Worm (Caenorhabditis elegans) whole organism, midembryonic: ENCODE data around the gene smex-1.

ENCODE experiments used
- T22C8.4 ChIP-seq: fragments of 200-800 bp; sonication (Bioruptor generic); IDR thresholded peaks from 2 replicates; pipeline ENCODE4 v1.3.6; 2022; ENCODE audit warnings: missing genetic modification characterization, missing compliant biosample characterization
- cog-1 ChIP-seq: sonication (generic microtip); optimal IDR thresholded peaks from 2 replicates; lab custom pipeline; 2016; ENCODE audit warnings: missing genetic modification characterization, missing compliant biosample characterization
- flt-1 ChIP-seq: fragments of 200-800 bp; sonication (Bioruptor generic); IDR thresholded peaks from 2 replicates; pipeline ENCODE4 v1.3.6; 2022; ENCODE audit warnings: missing genetic modification characterization, missing compliant biosample characterization
- med-1 ChIP-seq: sonication (generic microtip); optimal IDR thresholded peaks from 2 replicates; lab custom pipeline; 2017; ENCODE audit warnings: missing genetic modification characterization, mild to moderate bottlenecking, missing compliant biosample characterization, antibody characterized with exemption, missing genetic modification reagents; ENCODE audit not compliant: insufficient read depth
- ref-1 ChIP-seq: fragments of 200-800 bp; sonication (Bioruptor generic); conservative IDR thresholded peaks from 2 replicates; pipeline ENCODE4 v1.3.6; 2022; ENCODE audit warnings: missing genetic modification reagents, missing genetic modification characterization, missing compliant biosample characterization
- tab-1 ChIP-seq: fragments of 200-800 bp; sonication (Bioruptor generic); IDR thresholded peaks from 2 replicates; pipeline ENCODE4 v1.3.6; 2022; ENCODE audit warnings: missing genetic modification characterization, missing compliant biosample characterization
- ztf-23 ChIP-seq: fragments of 200-800 bp; sonication (Bioruptor generic); IDR thresholded peaks from 2 replicates; pipeline ENCODE4 v1.3.6; 2022; ENCODE audit warnings: missing genetic modification reagents, missing genetic modification characterization, missing compliant biosample characterization
- ztf-29 ChIP-seq: fragments of 200-800 bp; sonication (Bioruptor generic); IDR thresholded peaks from 2 replicates; pipeline ENCODE4 v1.3.6; 2022; ENCODE audit warnings: missing genetic modification reagents, missing genetic modification characterization, missing compliant biosample characterization

DNA sequence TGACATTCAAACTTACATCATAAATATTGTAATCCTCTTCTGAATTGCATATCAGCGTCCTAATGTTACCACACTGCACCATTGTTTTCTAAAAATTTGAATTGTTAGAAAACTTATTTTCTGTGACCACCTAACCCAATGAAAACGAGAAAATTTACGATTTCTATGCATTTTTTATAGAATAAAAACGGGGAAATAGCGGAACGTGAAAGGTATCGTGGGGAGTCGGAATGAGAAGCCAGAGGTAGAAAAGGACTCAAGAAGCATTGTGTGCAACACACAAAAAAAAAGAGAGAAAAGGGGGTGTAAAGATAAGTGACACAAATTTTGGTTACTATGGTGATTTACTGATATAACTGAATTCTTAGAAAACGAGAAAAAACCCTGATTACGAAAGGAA lies 45.6 kb downstream of the smex-1 start, which contains the start of gene C16D9.6:
- TF ChIP-seq ztf-29 (GFP tag; lab: Robert Waterston, UW) = no peak
- no peak for TF ChIP-seq ref-1
- no peak for TF ChIP-seq ztf-23 (GFP tag; lab: Robert Waterston, UW)
- no peak for TF ChIP-seq cog-1 (tag; lab: Kevin White, UChicago)
- TF ChIP-seq med-1 (GFP tag; lab: Kevin White, UChicago) = no peak
- TF ChIP-seq T22C8.4 = no peak
- no peak for TF ChIP-seq flt-1 (GFP tag; lab: Robert Waterston, UW)
- no peak for TF ChIP-seq tab-1 (GFP tag; lab: Robert Waterston, UW)
